Worm (Caenorhabditis elegans): Measurements from ENCODE around the gene fos-1.

DNA sequence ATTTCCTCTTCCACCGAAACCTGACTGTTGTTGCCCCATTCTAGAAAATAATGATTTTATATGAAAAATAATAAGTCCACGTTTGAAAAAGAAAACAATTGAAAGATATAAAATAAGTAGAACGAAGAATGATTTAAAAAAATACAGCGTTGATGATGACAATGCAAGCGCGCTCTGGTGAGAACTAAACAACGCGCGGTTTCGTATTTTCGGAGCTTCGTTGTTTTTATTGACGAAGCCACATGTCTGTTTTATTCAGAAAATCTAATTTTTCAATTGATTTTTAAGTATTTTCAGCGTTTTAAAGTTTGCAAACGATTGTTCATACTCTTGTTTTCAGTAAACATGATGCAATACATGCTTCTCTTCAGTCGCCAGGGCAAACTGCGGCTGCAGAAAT, 14.2 kb downstream of the fos-1 start, which contains the start of the genes rpt-2 and aps-1:
- TF ChIP-seq med-1 (GFP tag; optimal IDR thresholded peaks at IDR 0.05; ENCODE audit: insufficient read depth) (no peak), ztf-29 (GFP tag; IDR thresholded peaks at IDR 0.05) (no peak), ztf-23 (GFP tag; IDR thresholded peaks at IDR 0.05) (no peak), flt-1 (GFP tag; IDR thresholded peaks at IDR 0.05) (no peak), T22C8.4 (GFP tag; IDR thresholded peaks at IDR 0.05) (no peak), tab-1 (GFP tag; IDR thresholded peaks at IDR 0.05) (no peak)
